Worm (Caenorhabditis elegans) whole organism, L1 larva: Measurements from ENCODE around the gene cah-3.
"Not testable (repeated sequence)": the region's sequence is repeated elsewhere in the genome, so short reads cannot be mapped to it uniquely, and the experiment has no call there.

ENCODE experiments used
- F16B12.6 ChIP-seq: fragments of 150-350 bp; optimal IDR thresholded peaks from 2 replicates; lab custom pipeline; 2014; ENCODE audit warnings: missing biosample characterization, missing genetic modification characterization
- alr-1 ChIP-seq: fragments of 200-800 bp; sonication (Bioruptor generic); optimal IDR thresholded peaks from 2 replicates; lab custom pipeline; 2018; ENCODE audit warnings: borderline replicate concordance, mild to moderate bottlenecking, missing genetic modification characterization, missing compliant biosample characterization
- aly-2 ChIP-seq: fragments of 150-350 bp; optimal IDR thresholded peaks from 2 replicates; lab custom pipeline; 2014; ENCODE audit warnings: missing biosample characterization, missing genetic modification characterization
- ceh-88 ChIP-seq: fragments of 200-800 bp; sonication (Bioruptor generic); IDR thresholded peaks from 2 replicates; pipeline ENCODE4 v1.3.6; 2022; ENCODE audit warnings: missing genetic modification characterization, missing compliant biosample characterization
- efl-1 ChIP-seq, 4 experiments: fragments of 150-350 bp; optimal IDR thresholded peaks in 3 of 4; peaks in 1 of 4; 1 replicate in 1 of 4; 2 replicates in 3 of 4; lab custom pipeline; 2014; ENCODE audit warnings: missing biosample characterization in 2 of 4, missing genetic modification characterization in 2 of 4, missing genetic modification reagents in 2 of 4
- efl-3 ChIP-seq: fragments of 200-800 bp; sonication (Bioruptor generic); optimal IDR thresholded peaks from 2 replicates; lab custom pipeline; 2018; ENCODE audit warnings: mild to moderate bottlenecking, missing genetic modification characterization, missing compliant biosample characterization
- egl-13 ChIP-seq: sonication (generic microtip); optimal IDR thresholded peaks from 2 replicates; lab custom pipeline; 2016; ENCODE audit warnings: missing genotype, missing genetic modification reagents, missing genetic modification characterization, missing compliant biosample characterization
- egl-27 ChIP-seq, 2 experiments: fragments of 150-350 bp in 1 of 2; sonication (generic microtip); optimal IDR thresholded peaks; 3 replicates each; lab custom pipeline; 2017 to 2018; ENCODE audit warnings: missing biosample characterization in 2 of 2, missing genetic modification characterization in 2 of 2, missing genetic modification reagents in 2 of 2
- elt-2 ChIP-seq: sonication (generic microtip); optimal IDR thresholded peaks from 2 replicates; lab custom pipeline; 2016; ENCODE audit warnings: missing genetic modification characterization, mild to moderate bottlenecking, inconsistent platforms, missing compliant biosample characterization, missing genetic modification reagents
- elt-3 ChIP-seq, 6 experiments: fragments of 150-350 bp in 1 of 6; sonication (generic microtip); optimal IDR thresholded peaks; 2 replicates each; lab custom pipeline; 2017 to 2018; ENCODE audit warnings: missing biosample characterization in 6 of 6, missing genetic modification characterization in 6 of 6, inconsistent platforms in 1 of 6
- fkh-4 ChIP-seq: sonication (generic microtip); optimal IDR thresholded peaks from 2 replicates; lab custom pipeline; 2016; ENCODE audit warnings: missing compliant biosample characterization, missing genetic modification characterization, borderline replicate concordance
- hlh-17 ChIP-seq: fragments of 200-800 bp; sonication (Bioruptor generic); optimal IDR thresholded peaks from 2 replicates; lab custom pipeline; 2018; ENCODE audit warnings: missing genetic modification characterization, mild to moderate bottlenecking, missing compliant biosample characterization, moderate library complexity, borderline replicate concordance
- hlh-4 ChIP-seq: sonication (generic microtip); optimal IDR thresholded peaks from 2 replicates; lab custom pipeline; 2016; ENCODE audit warnings: mild to moderate bottlenecking, missing genetic modification characterization, missing compliant biosample characterization
- lin-14 ChIP-seq: fragments of 200-800 bp; sonication (Bioruptor generic); optimal IDR thresholded peaks from 2 replicates; lab custom pipeline; 2018; ENCODE audit warnings: mild to moderate bottlenecking, missing genetic modification characterization, moderate library complexity, missing compliant biosample characterization
- mab-9 ChIP-seq: fragments of 200-800 bp; sonication (Bioruptor generic); IDR thresholded peaks from 2 replicates; pipeline ENCODE4 v1.3.6; 2022; ENCODE audit warnings: missing genetic modification reagents, missing genetic modification characterization, missing compliant biosample characterization
- mep-1 ChIP-seq: fragments of 150-350 bp; optimal IDR thresholded peaks from 2 replicates; lab custom pipeline; 2014; ENCODE audit warnings: missing biosample characterization, missing genetic modification characterization
- nhr-11 ChIP-seq: fragments of 150-350 bp; optimal IDR thresholded peaks from 2 replicates; lab custom pipeline; 2014; ENCODE audit warnings: missing biosample characterization, missing genetic modification characterization
- nhr-20 ChIP-seq: sonication (generic microtip); optimal IDR thresholded peaks from 2 replicates; lab custom pipeline; 2016; ENCODE audit warnings: mild to moderate bottlenecking, missing genetic modification characterization, missing compliant biosample characterization
- nhr-28 ChIP-seq: fragments of 150-350 bp; optimal IDR thresholded peaks from 2 replicates; lab custom pipeline; 2014; ENCODE audit warnings: missing biosample characterization, missing genetic modification characterization
- nhr-85 ChIP-seq: sonication (generic microtip); peaks from one replicate; lab custom pipeline; 2016; ENCODE audit warnings: missing genetic modification characterization, inconsistent platforms, missing compliant biosample characterization
- nhr-90 ChIP-seq: sonication (generic microtip); optimal IDR thresholded peaks from 2 replicates; lab custom pipeline; 2016; ENCODE audit warnings: mild to moderate bottlenecking, missing genetic modification characterization, missing compliant biosample characterization; ENCODE audit not compliant: poor library complexity
- pag-3 ChIP-seq: sonication (generic microtip); optimal IDR thresholded peaks from 2 replicates; lab custom pipeline; 2017; ENCODE audit warnings: missing genetic modification characterization, mild to moderate bottlenecking, missing compliant biosample characterization, antibody characterized with exemption, borderline replicate concordance; ENCODE audit not compliant: insufficient read depth
- pqm-1 ChIP-seq: sonication (generic microtip); optimal IDR thresholded peaks from 3 replicates; lab custom pipeline; 2017; ENCODE audit warnings: missing biosample characterization, missing genetic modification characterization
- snpc-4 ChIP-seq: fragments of 150-350 bp; optimal IDR thresholded peaks from 2 replicates; lab custom pipeline; 2014; ENCODE audit warnings: missing biosample characterization, missing genetic modification characterization
- sox-4 ChIP-seq: sonication (generic microtip); optimal IDR thresholded peaks from 2 replicates; lab custom pipeline; 2016; ENCODE audit warnings: missing genetic modification characterization, missing compliant biosample characterization
- sptf-1 ChIP-seq: fragments of 150-350 bp; optimal IDR thresholded peaks from 2 replicates; lab custom pipeline; 2014; ENCODE audit warnings: missing biosample characterization, missing genetic modification characterization
- tbx-2 ChIP-seq: sonication (generic microtip); optimal IDR thresholded peaks from 2 replicates; lab custom pipeline; 2016; ENCODE audit warnings: missing genetic modification characterization, missing compliant biosample characterization
- unc-130 ChIP-seq: fragments of 150-350 bp; optimal IDR thresholded peaks from 2 replicates; lab custom pipeline; 2017; ENCODE audit warnings: missing biosample characterization, missing genetic modification characterization, inconsistent platforms
- unc-62 ChIP-seq: fragments of 150-350 bp; optimal IDR thresholded peaks from 2 replicates; lab custom pipeline; 2014; ENCODE audit warnings: missing biosample characterization, missing genetic modification reagents, missing genetic modification characterization
- unc-86 ChIP-seq: sonication (generic microtip); optimal IDR thresholded peaks from 2 replicates; lab custom pipeline; 2016; ENCODE audit warnings: missing genetic modification characterization, missing compliant biosample characterization
- unc-98 ChIP-seq: fragments of 200-800 bp; sonication (Bioruptor generic); IDR thresholded peaks from 2 replicates; pipeline ENCODE4 v1.3.6; 2022; ENCODE audit warnings: missing genetic modification characterization, missing compliant biosample characterization
- vab-15 ChIP-seq: sonication (generic microtip); optimal IDR thresholded peaks from 2 replicates; lab custom pipeline; 2017; ENCODE audit warnings: missing genotype, mild to moderate bottlenecking, missing genetic modification characterization, missing compliant biosample characterization
- zip-4 ChIP-seq: fragments of 200-800 bp; sonication (Bioruptor generic); optimal IDR thresholded peaks from 2 replicates; lab custom pipeline; 2018; ENCODE audit warnings: mild to moderate bottlenecking, missing genetic modification characterization, moderate library complexity, missing compliant biosample characterization
- ztf-11 ChIP-seq, 2 experiments: sonication (generic microtip); optimal IDR thresholded peaks; 2 replicates each; lab custom pipeline; 2016 to 2017; ENCODE audit warnings: missing genetic modification characterization in 2 of 2, missing biosample characterization in 1 of 2, missing compliant biosample characterization in 1 of 2

The cah-3 gene

DNA sequence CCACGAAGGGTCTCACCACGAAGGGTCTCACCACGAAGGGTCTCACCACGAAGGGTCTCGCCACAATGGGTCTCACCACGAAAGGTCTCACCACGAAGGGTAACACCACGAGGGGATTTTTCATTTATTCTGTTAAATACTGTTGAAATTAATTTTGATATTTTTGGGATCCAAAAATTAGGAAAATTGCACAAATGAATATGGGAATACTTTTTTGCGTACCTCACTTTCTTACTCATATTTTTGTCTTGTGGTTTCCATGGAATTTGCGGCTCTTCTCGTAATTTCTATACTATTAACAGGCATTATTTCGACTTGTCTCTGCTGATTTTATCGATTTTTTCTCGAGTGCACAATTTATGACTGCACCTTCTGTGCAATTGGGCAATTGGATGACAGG, 18.1 kb downstream of the cah-3 start, which contains the start of gene T25D1.3:
Gene T25D1.3, plus strand, starts transcription at position 301 of the 400 bp plus-strand sequence.
- TF ChIP-seq zip-4 (GFP tag; lab: Kevin White, UChicago) (no peak), efl-3 (no peak), F16B12.6 (no peak), unc-98 (GFP tag; lab: Robert Waterston, UW) (no peak), unc-130 (no peak), hlh-17 (GFP tag; lab: Kevin White, UChicago) (no peak), sptf-1 (tag; lab: Kevin White, UChicago) (no peak), vab-15 (tag; lab: Kevin White, UChicago) (no peak), egl-27 (tag; optimal IDR thresholded peaks at IDR 0.05; lab: Kevin White, UChicago) (no peak), nhr-20 (no peak), mep-1 (tag; lab: Kevin White, UChicago) (no peak), unc-62 (GFP tag; lab: Kevin White, UChicago) (no peak), pag-3 (tag; lab: Kevin White, UChicago) (no peak), tbx-2 (tag; lab: Kevin White, UChicago) (no peak), unc-86 (tag; lab: Kevin White, UChicago) (no peak), egl-13 (tag; lab: Kevin White, UChicago) (no peak)
- TF ChIP-seq, all 84 proteins: peak for 0

DNA sequence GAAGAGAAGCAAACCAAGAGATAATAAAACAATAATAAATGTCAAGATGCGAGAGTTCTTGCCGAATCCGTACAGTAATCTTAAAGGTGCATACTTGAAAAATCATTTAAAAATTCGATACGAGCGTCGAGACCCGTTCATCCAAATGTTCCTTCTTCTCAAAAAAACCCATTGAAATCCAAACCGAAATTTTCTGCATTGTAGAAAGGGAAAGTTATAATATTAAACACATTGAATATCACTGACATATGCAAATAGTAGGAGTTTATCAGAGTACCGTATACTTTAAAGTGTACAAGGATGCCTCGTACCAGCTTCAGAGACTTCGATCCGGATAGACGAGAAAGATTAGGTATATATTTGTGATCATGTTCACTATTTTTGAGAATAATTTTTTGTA, 28.0 kb downstream of the cah-3 start, which contains the start of gene T25D1.2:
Gene T25D1.2, plus strand, starts transcription at position 301 of the 400 bp plus-strand sequence.
- TF ChIP-seq sox-4 (tag; lab: Kevin White, UChicago); elt-2 (tag; lab: Kevin White, UChicago); lin-14 (GFP tag; lab: Kevin White, UChicago): not testable (repeated sequence)

DNA sequence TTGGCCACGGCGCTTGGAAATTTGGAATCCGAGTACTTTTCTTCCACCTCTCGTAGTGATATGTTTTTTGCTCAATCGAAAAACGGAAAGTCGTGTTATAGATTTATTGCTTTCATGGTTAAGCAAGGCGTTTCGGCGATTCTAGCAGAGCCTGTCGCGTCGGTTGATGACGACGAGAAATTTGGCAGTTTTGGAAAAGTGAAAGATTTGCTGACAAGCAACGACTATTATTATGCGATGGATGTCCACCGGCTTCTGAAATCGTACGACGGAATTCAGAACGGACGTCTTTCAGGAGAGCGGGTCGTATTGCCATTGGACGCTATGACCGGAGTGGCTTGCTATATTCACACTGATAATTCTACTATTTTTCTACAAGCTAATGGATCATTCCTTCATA, 31.5 kb downstream of the cah-3 start:
- TF ChIP-seq aly-2 (tag; lab: Kevin White, UChicago) (no peak), efl-1 (optimal IDR thresholded peaks at IDR 0.05; lab: Kevin White, UChicago) (no peak), efl-1 (GFP tag; optimal IDR thresholded peaks at IDR 0.05 in 1 of 2; lab: Kevin White, UChicago) (peak in 1 of 2 experiments; percentile 55)

DNA sequence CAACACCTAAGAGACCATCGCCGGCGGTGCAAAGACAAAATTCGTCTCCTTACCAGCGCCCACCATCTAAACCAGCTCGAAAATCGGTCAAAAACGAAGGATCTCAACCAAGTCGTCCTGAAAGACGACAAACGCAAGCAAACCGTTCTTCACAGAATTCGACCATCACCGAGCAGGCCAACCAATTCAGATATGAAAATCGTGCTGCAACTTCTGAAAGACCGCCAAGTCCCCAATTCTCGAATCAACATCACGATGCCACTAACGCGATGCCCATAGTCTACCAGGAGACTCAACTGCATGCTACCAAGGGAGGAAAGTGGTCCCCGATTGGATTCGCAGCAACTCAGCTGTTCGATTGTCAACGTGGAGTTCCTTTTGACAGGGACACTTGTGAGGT, 32.2 kb downstream of the cah-3 start, which contains the start of gene T25D1.1:
Gene T25D1.1, plus strand, starts transcription at position 301 of the 400 bp plus-strand sequence.
- TF ChIP-seq alr-1 (tag; lab: Kevin White, UChicago) (no peak), efl-3 (no peak), nhr-28 (tag; lab: Kevin White, UChicago) (no peak), nhr-11 (tag; lab: Kevin White, UChicago) (no peak), nhr-85 (tag; lab: Kevin White, UChicago) (no peak), pqm-1 (no peak), snpc-4 (tag; lab: Kevin White, UChicago) (no peak), unc-62 (GFP tag; lab: Kevin White, UChicago) (no peak), F16B12.6 (no peak), fkh-4 (tag; lab: Kevin White, UChicago) (no peak), nhr-90 (no peak), elt-3 (tag; optimal IDR thresholded peaks at IDR 0.05; lab: Kevin White, UChicago) (no peak), mab-9 (GFP tag; lab: Robert Waterston, UW) (no peak), ztf-11 (tag; optimal IDR thresholded peaks at IDR 0.05; lab: Kevin White, UChicago) (no peak), hlh-4 (tag; lab: Kevin White, UChicago) (no peak), ceh-88 (GFP tag; lab: Robert Waterston, UW) (no peak)
